Fruit fly (Drosophila melanogaster) whole organism, prepupa: ENCODE measurements around the gene CG9672.

Experiments used
- Blimp-1 ChIP-seq: fragments of 200-800 bp; sonication (Bioruptor generic); optimal IDR thresholded peaks from 3 replicates; lab custom pipeline; 2017; ENCODE audit warnings: missing biosample characterization, missing genetic modification characterization, mild to moderate bottlenecking, moderate library complexity, missing genetic modification reagents
- CG34406 ChIP-seq: fragments of 200-800 bp; sonication (Bioruptor generic); optimal IDR thresholded peaks from 3 replicates; lab custom pipeline; 2016; ENCODE audit warnings: missing biosample characterization, missing genetic modification characterization
- CG6276 ChIP-seq: fragments of 200-800 bp; sonication (Bioruptor generic); optimal IDR thresholded peaks from 2 replicates; lab custom pipeline; 2017; ENCODE audit warnings: missing biosample characterization, mild to moderate bottlenecking, missing genetic modification characterization
- Eip75B ChIP-seq: fragments of 200-800 bp; sonication (Bioruptor generic); optimal IDR thresholded peaks from 3 replicates; lab custom pipeline; 2016; ENCODE audit warnings: missing biosample characterization, missing genetic modification characterization
- Hr39 ChIP-seq: fragments of 200-800 bp; sonication (Bioruptor generic); optimal IDR thresholded peaks from 2 replicates; lab custom pipeline; 2016; ENCODE audit warnings: missing biosample characterization, missing genetic modification characterization
- Met ChIP-seq: fragments of 200-800 bp; sonication (Bioruptor generic); optimal IDR thresholded peaks from 3 replicates; lab custom pipeline; 2016; ENCODE audit warnings: missing biosample characterization, missing genetic modification characterization
- OdsH ChIP-seq: fragments of 200-800 bp; sonication (Bioruptor generic); optimal IDR thresholded peaks from 3 replicates; lab custom pipeline; 2016; ENCODE audit warnings: missing biosample characterization, missing genetic modification characterization
- acj6 ChIP-seq: fragments of 200-800 bp; sonication (Bioruptor generic); optimal IDR thresholded peaks from 3 replicates; lab custom pipeline; 2016; ENCODE audit warnings: missing biosample characterization, missing genetic modification characterization
- eg ChIP-seq: fragments of 200-800 bp; sonication (Bioruptor generic); IDR thresholded peaks from 3 replicates; pipeline ENCODE4 v1.3.6; 2022; ENCODE audit warnings: missing biosample characterization, missing genetic modification characterization

DNA sequence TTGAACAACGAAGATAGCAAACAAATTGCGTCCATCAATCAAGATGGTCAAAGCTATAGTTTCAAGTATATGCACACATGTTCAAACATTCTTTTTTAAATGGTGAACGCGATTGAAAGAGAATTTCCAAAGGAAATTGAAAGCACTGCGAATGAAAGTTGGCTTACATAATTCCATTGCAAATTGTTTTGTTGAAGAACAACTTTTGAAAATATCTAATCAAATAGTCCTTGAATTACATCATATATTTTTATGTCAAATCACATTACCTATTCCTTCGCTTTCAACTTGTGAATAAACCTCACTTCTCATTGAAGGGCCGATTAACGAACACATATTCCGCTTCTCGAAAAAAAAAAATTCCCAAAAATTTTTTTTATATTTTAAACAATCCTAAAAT is 33.9 kb upstream of the CG9672 start, which contains the start of gene CG32568:
- TF ChIP-seq acj6 (GFP tag; lab: Kevin White, UChicago), result no peak
- no peak for TF ChIP-seq eg
- TF ChIP-seq OdsH (GFP tag; lab: Kevin White, UChicago), result no peak
- no peak for TF ChIP-seq Hr39
- TF ChIP-seq Met, result no peak
- TF ChIP-seq Blimp-1 (GFP tag; lab: Kevin White, UChicago), result no peak
- TF ChIP-seq CG34406 (GFP tag; lab: Kevin White, UChicago), result no peak
- no peak for TF ChIP-seq CG6276 (GFP tag; lab: Kevin White, UChicago)
- no peak for TF ChIP-seq Eip75B (GFP tag; lab: Kevin White, UChicago)
